Worm (Caenorhabditis elegans) whole organism, young adult: Measurements from ENCODE around the gene fbxb-46.

Experiments
- B0019.2 ChIP-seq: fragments of 200-800 bp; sonication (Bioruptor generic); conservative IDR thresholded peaks from 2 replicates; pipeline ENCODE4 v1.3.6; 2022; ENCODE audit warnings: missing genetic modification reagents, missing genetic modification characterization, missing compliant biosample characterization
- B0035.1 ChIP-seq: sonication (generic microtip); optimal IDR thresholded peaks from 2 replicates; lab custom pipeline; 2016; ENCODE audit warnings: missing genetic modification characterization, mild to moderate bottlenecking, missing compliant biosample characterization, missing genotype, missing genetic modification reagents
- B0336.3 ChIP-seq: fragments of 200-800 bp; sonication (Bioruptor generic); IDR thresholded peaks from 2 replicates; pipeline ENCODE4 v1.3.6; 2022; ENCODE audit warnings: missing genetic modification characterization, missing compliant biosample characterization
- C06A6.2 ChIP-seq: fragments of 200-800 bp; sonication (Bioruptor generic); conservative IDR thresholded peaks from 2 replicates; pipeline ENCODE4 v1.3.6; 2022; ENCODE audit warnings: missing genetic modification characterization, missing compliant biosample characterization
- F33H1.4 ChIP-seq: fragments of 200-800 bp; sonication (Bioruptor generic); IDR thresholded peaks from 2 replicates; pipeline ENCODE4 v1.3.6; 2022; ENCODE audit warnings: missing genetic modification reagents, missing genetic modification characterization, missing compliant biosample characterization
- F49E8.2 ChIP-seq: sonication (generic microtip); optimal IDR thresholded peaks from 3 replicates; lab custom pipeline; 2017; ENCODE audit warnings: missing genetic modification characterization, mild to moderate bottlenecking, missing compliant biosample characterization, antibody characterized with exemption, moderate library complexity; ENCODE audit not compliant: insufficient read depth
- F57A8.1 ChIP-seq: fragments of 200-800 bp; sonication (Bioruptor generic); optimal IDR thresholded peaks from 2 replicates; lab custom pipeline; 2018; ENCODE audit warnings: mild to moderate bottlenecking, missing genetic modification characterization, moderate library complexity, missing compliant biosample characterization
- K11D2.4 ChIP-seq: fragments of 200-800 bp; sonication (Bioruptor generic); IDR thresholded peaks from 2 replicates; pipeline ENCODE4 v1.3.6; 2022; ENCODE audit warnings: missing genetic modification reagents, missing genetic modification characterization, missing compliant biosample characterization
- ama-1 ChIP-seq, 3 experiments: fragments of 150-350 bp in 1 of 3; sonication (generic microtip) in 2 of 3; optimal IDR thresholded peaks; 2 replicates each; lab custom pipeline; 2014 to 2018; ENCODE audit warnings: missing biosample characterization in 2 of 3, missing genetic modification characterization in 2 of 3, missing genetic modification reagents in 2 of 3
- atf-7 ChIP-seq: sonication (generic microtip); optimal IDR thresholded peaks from 2 replicates; lab custom pipeline; 2017; ENCODE audit warnings: mild to moderate bottlenecking, missing genetic modification characterization, missing compliant biosample characterization
- bed-1 ChIP-seq: fragments of 200-800 bp; sonication (Bioruptor generic); IDR thresholded peaks from 2 replicates; pipeline ENCODE4 v1.3.6; 2022; ENCODE audit warnings: missing genetic modification reagents, missing genetic modification characterization, missing compliant biosample characterization
- ceh-58 ChIP-seq: fragments of 200-800 bp; sonication (Bioruptor generic); IDR thresholded peaks from 2 replicates; pipeline ENCODE4 v1.3.6; 2022; ENCODE audit warnings: missing genetic modification characterization, missing compliant biosample characterization
- die-1 ChIP-seq: sonication (generic microtip); optimal IDR thresholded peaks from 2 replicates; lab custom pipeline; 2016; ENCODE audit warnings: missing genotype, mild to moderate bottlenecking, missing genetic modification characterization, missing compliant biosample characterization
- dox-1 ChIP-seq: fragments of 200-800 bp; sonication (Bioruptor generic); IDR thresholded peaks from 2 replicates; pipeline ENCODE4 v1.3.6; 2022; ENCODE audit warnings: missing genetic modification reagents, missing genetic modification characterization, missing compliant biosample characterization
- dpff-1 ChIP-seq: sonication (generic microtip); optimal IDR thresholded peaks from 2 replicates; lab custom pipeline; 2017; ENCODE audit warnings: mild to moderate bottlenecking, missing genetic modification characterization, missing compliant biosample characterization
- egl-18 ChIP-seq: fragments of 200-800 bp; sonication (Bioruptor generic); IDR thresholded peaks from 2 replicates; pipeline ENCODE4 v1.3.6; 2022; ENCODE audit warnings: missing genetic modification reagents, missing genetic modification characterization, missing compliant biosample characterization
- ets-4 ChIP-seq: fragments of 200-800 bp; sonication (Bioruptor generic); optimal IDR thresholded peaks from 2 replicates; lab custom pipeline; 2018; ENCODE audit warnings: mild to moderate bottlenecking, missing genetic modification characterization, missing compliant biosample characterization
- hrde-1 ChIP-seq: sonication (generic microtip); optimal IDR thresholded peaks from 2 replicates; lab custom pipeline; 2016; ENCODE audit warnings: missing genetic modification characterization, mild to moderate bottlenecking, missing compliant biosample characterization, moderate library complexity, missing genotype, missing genetic modification reagents, borderline replicate concordance
- let-526 ChIP-seq: fragments of 200-800 bp; sonication (Bioruptor generic); IDR thresholded peaks from 2 replicates; pipeline ENCODE4 v1.3.6; 2022; ENCODE audit warnings: missing genetic modification reagents, missing genetic modification characterization, missing compliant biosample characterization
- let-607 ChIP-seq, 2 experiments: fragments of 200-800 bp in 1 of 2; sonication (Bioruptor generic) in 1 of 2; sonication (generic microtip) in 1 of 2; optimal IDR thresholded peaks; 2 replicates each; lab custom pipeline; 2016 to 2018; ENCODE audit warnings: mild to moderate bottlenecking in 2 of 2, missing compliant biosample characterization in 2 of 2, missing genetic modification characterization in 2 of 2, moderate library complexity in 2 of 2, missing genotype in 1 of 2
- lin-26 ChIP-seq: fragments of 200-800 bp; sonication (Bioruptor generic); IDR thresholded peaks from 2 replicates; pipeline ENCODE4 v1.3.6; 2022; ENCODE audit warnings: missing genetic modification reagents, missing genetic modification characterization, missing compliant biosample characterization
- lir-1 ChIP-seq: fragments of 200-800 bp; sonication (Bioruptor generic); conservative IDR thresholded peaks from 2 replicates; pipeline ENCODE4 v1.3.6; 2022; ENCODE audit warnings: missing genetic modification reagents, missing genetic modification characterization, missing compliant biosample characterization
- lsl-1 ChIP-seq: fragments of 200-800 bp; sonication (Bioruptor generic); optimal IDR thresholded peaks from 2 replicates; lab custom pipeline; 2018; ENCODE audit warnings: mild to moderate bottlenecking, missing genetic modification characterization, moderate library complexity, missing compliant biosample characterization
- lsy-27 ChIP-seq: sonication (generic microtip); optimal IDR thresholded peaks from 2 replicates; lab custom pipeline; 2017; ENCODE audit warnings: missing genetic modification characterization, mild to moderate bottlenecking, missing compliant biosample characterization, antibody characterized with exemption, missing genotype, borderline replicate concordance; ENCODE audit not compliant: insufficient read depth
- madf-8 ChIP-seq: fragments of 200-800 bp; sonication (Bioruptor generic); conservative IDR thresholded peaks from 2 replicates; pipeline ENCODE4 v1.3.6; 2022; ENCODE audit warnings: missing genetic modification reagents, missing genetic modification characterization, missing compliant biosample characterization
- mes-4 ChIP-seq: sonication (generic microtip); optimal IDR thresholded peaks from 2 replicates; lab custom pipeline; 2016; ENCODE audit warnings: missing genotype, missing genetic modification characterization, missing compliant biosample characterization
- nfya-2 ChIP-seq: fragments of 200-800 bp; sonication (Bioruptor generic); IDR thresholded peaks from 2 replicates; pipeline ENCODE4 v1.3.6; 2022; ENCODE audit warnings: missing genetic modification reagents, missing genetic modification characterization, missing compliant biosample characterization
- nhr-80 ChIP-seq: sonication (generic microtip); optimal IDR thresholded peaks from 2 replicates; lab custom pipeline; 2016; ENCODE audit warnings: missing genetic modification characterization, missing compliant biosample characterization
- nhr-90 ChIP-seq: sonication (generic microtip); optimal IDR thresholded peaks from 2 replicates; lab custom pipeline; 2016; ENCODE audit warnings: missing genotype, mild to moderate bottlenecking, missing genetic modification characterization, missing compliant biosample characterization
- pbrm-1 ChIP-seq: fragments of 200-800 bp; sonication (Bioruptor generic); IDR thresholded peaks from 2 replicates; pipeline ENCODE4 v1.3.6; 2022; ENCODE audit warnings: missing genetic modification reagents, missing genetic modification characterization, missing compliant biosample characterization
- rec-8 ChIP-seq, 2 experiments: sonication (generic microtip); optimal IDR thresholded peaks; 2 replicates each; lab custom pipeline; 2016; ENCODE audit warnings: mild to moderate bottlenecking in 2 of 2, missing genetic modification characterization in 2 of 2, missing genetic modification reagents in 2 of 2, missing genotype in 2 of 2, missing biosample characterization in 1 of 2, missing compliant biosample characterization in 1 of 2, moderate library complexity in 1 of 2
- sdz-38 ChIP-seq: sonication (generic microtip); optimal IDR thresholded peaks from 2 replicates; lab custom pipeline; 2016; ENCODE audit warnings: missing genotype, missing genetic modification characterization, missing compliant biosample characterization
- sea-2 ChIP-seq: fragments of 200-800 bp; sonication (Bioruptor generic); IDR thresholded peaks from 2 replicates; pipeline ENCODE4 v1.3.6; 2022; ENCODE audit warnings: missing genetic modification characterization, missing compliant biosample characterization
- snpc-4 ChIP-seq, 5 experiments: fragments of 150-350 bp in 1 of 5; sonication (generic microtip) in 4 of 5; optimal IDR thresholded peaks; 2 replicates each; lab custom pipeline; 2014 to 2018; ENCODE audit warnings: missing genetic modification characterization in 5 of 5, missing biosample characterization in 3 of 5, antibody characterized with exemption in 2 of 5, mild to moderate bottlenecking in 2 of 5, missing compliant biosample characterization in 2 of 5, missing genotype in 2 of 5, moderate library complexity in 2 of 5, missing genetic modification reagents in 1 of 5
- tbp1 ChIP-seq: fragments of 200-800 bp; sonication (Bioruptor generic); optimal IDR thresholded peaks from 2 replicates; lab custom pipeline; 2018; ENCODE audit warnings: mild to moderate bottlenecking, missing genetic modification characterization, missing compliant biosample characterization
- unc-130 ChIP-seq: sonication (generic microtip); optimal IDR thresholded peaks from 2 replicates; lab custom pipeline; 2016; ENCODE audit warnings: missing genetic modification reagents, missing genetic modification characterization, missing compliant biosample characterization
- ztf-6 ChIP-seq: fragments of 200-800 bp; sonication (Bioruptor generic); IDR thresholded peaks from 2 replicates; pipeline ENCODE4 v1.3.6; 2022; ENCODE audit warnings: missing genetic modification reagents, missing genetic modification characterization, missing compliant biosample characterization

The fbxb-46 gene

DNA sequence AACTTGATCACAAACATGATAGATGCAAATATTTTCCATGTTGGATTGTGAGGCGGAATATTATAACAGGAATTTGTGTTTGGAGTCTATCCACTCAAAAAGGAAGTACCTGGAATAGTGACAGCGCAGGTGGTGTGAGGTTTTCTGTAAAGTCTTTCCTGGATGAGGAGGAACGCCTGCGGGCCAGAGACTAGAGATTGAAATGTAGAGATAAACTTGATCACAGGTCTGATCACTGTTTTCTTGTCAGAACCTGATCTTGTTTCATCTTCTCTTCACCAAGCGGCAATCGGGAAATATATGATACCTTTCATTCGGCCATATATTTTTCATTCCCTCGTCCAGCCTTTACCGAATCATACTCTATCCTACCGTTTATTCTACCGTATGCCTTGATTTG is 15.4 kb upstream of the fbxb-46 start, which contains the start of gene T07H3.8:
Gene T07H3.8, plus strand, starts transcription at position 301 of the 400 bp plus-strand sequence.
- TF ChIP-seq nfya-2 (GFP tag; lab: Robert Waterston, UW), result no peak

DNA sequence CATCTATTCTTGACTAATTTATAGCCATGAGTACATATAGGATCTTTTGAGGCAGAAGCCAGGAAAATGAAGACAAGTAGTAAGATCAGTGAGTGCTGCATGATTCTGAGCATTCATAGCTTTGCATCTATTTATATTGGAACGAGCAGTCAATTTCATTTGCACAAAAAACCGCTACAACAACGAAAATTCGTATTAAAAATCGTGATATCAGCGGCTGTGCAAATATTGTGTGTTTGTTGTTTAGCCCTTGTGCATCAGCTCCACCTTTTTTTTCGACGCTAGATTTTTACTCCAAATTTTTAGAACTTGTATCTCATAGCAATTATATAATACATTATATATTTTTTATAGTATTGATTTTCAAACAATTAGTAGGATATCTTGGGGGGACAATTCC is 13.2 kb upstream of the fbxb-46 start, which contains the start of gene clec-21:
Gene clec-21, minus strand, starts transcription at position 101 of the 400 bp plus-strand sequence.
- TF ChIP-seq lir-1 (GFP tag; lab: Robert Waterston, UW) (no peak), B0035.1 (no peak), die-1 (tag; lab: Kevin White, UChicago) (no peak), dpff-1 (no peak), pbrm-1 (GFP tag; lab: Robert Waterston, UW) (no peak), unc-130 (GFP tag; lab: Kevin White, UChicago) (no peak), ama-1 (optimal IDR thresholded peaks at IDR 0.05; lab: Kevin White, UChicago) (no peak), ama-1 (GFP tag; optimal IDR thresholded peaks at IDR 0.05; lab: Kevin White, UChicago) (no peak), lin-26 (GFP tag; lab: Robert Waterston, UW) (no peak), F57A8.1 (no peak), let-607 (tag; optimal IDR thresholded peaks at IDR 0.05; lab: Kevin White, UChicago) (no peak)

DNA sequence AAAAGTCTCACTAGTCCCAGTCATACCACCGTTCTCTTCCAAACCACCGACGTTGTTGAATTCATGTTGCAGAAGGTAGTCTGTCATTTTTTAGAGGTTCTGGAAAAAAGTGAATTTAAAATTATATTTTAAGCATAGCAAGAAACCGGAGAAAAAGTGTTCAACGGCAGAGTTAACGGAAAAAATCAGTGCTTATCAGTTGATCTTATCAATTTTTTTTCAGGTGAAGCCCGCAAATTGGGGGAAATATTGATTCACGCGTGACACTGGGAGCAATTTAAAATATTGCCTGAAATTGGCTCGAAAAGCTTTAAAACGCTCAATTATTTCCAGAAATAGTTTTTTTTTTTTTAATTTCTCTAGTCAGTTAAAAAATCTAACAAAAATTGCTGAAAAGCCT is 9.0 kb upstream of the fbxb-46 start, which contains the start of gene math-38:
Gene math-38, minus strand, starts transcription at position 101 of the 400 bp plus-strand sequence.
- TF ChIP-seq nhr-80 (tag; lab: Kevin White, UChicago) (peak; percentile 22), ztf-6 (GFP tag; lab: Robert Waterston, UW) (no peak)

DNA sequence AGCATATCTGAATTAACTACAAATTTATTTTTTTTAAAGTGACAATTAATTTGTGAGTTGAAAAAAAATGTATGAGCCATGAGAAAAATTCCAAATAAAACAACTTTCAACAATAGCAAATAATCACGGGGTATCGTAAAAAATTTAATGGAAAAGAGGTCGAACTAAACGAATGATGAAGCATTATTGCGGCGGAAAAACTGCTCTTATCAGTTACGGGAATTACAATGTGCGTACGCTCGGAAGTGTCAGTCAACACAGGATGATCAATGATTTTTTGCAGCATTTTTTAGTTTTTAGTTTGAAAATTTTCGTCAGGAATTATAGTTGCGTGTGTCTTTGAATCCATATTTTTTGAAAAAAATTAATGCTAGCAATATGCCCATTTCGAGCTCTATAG is 5.8 kb upstream of the fbxb-46 start:
- TF ChIP-seq nhr-80 (tag; lab: Kevin White, UChicago) (peak; percentile 72), dox-1 (peak; percentile 38; the same call in 1 of the 2 replicates), lsy-27 (tag; lab: Kevin White, UChicago) (no peak), ets-4 (GFP tag; lab: Kevin White, UChicago) (no peak), let-526 (no peak), rec-8 (tag; optimal IDR thresholded peaks at IDR 0.05; lab: Kevin White, UChicago) (no peak), lir-1 (GFP tag; lab: Robert Waterston, UW) (no peak), C06A6.2 (no peak), F33H1.4 (GFP tag; lab: Robert Waterston, UW) (no peak), mes-4 (tag; lab: Kevin White, UChicago) (no peak), lsl-1 (GFP tag; lab: Kevin White, UChicago) (no peak), nhr-90 (tag; lab: Kevin White, UChicago) (no peak)

DNA sequence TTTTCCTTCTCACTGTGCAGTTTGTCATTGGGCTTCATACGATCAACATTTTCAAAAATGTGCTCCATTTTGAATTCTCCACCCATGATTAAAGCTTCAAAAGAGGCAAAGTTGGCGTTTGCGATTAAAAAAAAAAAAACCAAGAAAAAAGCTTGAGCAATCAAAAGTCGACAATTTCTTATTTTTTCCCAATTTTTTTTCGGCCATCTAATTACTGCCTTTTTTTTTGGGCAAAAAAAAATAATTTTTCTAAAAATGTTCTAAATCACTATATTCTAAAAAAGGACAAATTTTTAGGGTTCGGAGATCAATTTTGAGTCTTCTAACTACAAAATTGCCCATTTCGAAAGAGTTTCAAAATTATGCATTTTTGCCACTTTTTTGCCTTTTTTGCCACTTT is 5.1 kb upstream of the fbxb-46 start, which contains the start of gene K05F6.10:
Gene K05F6.10, minus strand, starts transcription at position 101 of the 400 bp plus-strand sequence.
- TF ChIP-seq bed-1 (GFP tag; lab: Robert Waterston, UW) (no peak), madf-8 (GFP tag; lab: Robert Waterston, UW) (no peak), dpff-1 (no peak), ceh-58 (GFP tag; lab: Robert Waterston, UW) (no peak), sdz-38 (no peak), snpc-4 (GFP tag; optimal IDR thresholded peaks at IDR 0.05; lab: Kevin White, UChicago) (no peak), snpc-4 (tag; optimal IDR thresholded peaks at IDR 0.05; lab: Kevin White, UChicago) (no peak), hrde-1 (no peak), egl-18 (GFP tag; lab: Robert Waterston, UW) (no peak), sea-2 (GFP tag; lab: Robert Waterston, UW) (no peak), die-1 (tag; lab: Kevin White, UChicago) (no peak), atf-7 (no peak), F49E8.2 (no peak), tbp1 (GFP tag; lab: Kevin White, UChicago) (no peak), K11D2.4 (no peak), B0336.3 (no peak), B0019.2 (GFP tag; lab: Robert Waterston, UW) (no peak), dox-1 (no peak)
- TF ChIP-seq, all 124 proteins: peak for 0
